Comparison of ENCODE assay signal across 1 worm cellular context in genomic region chrX:17135704-17136103, ce11.
TF ChIP-seq lines count a peak whose summit lies in the region.

No protein-coding gene starts in this region.

TF ChIP-seq in whole organism, L4 larva, 104 proteins besides CTCF, POLR2A, EP300 and RAD21 (continued from another document):
- TF ChIP-seq fos-1 (tag; optimal IDR thresholded peaks at IDR 0.05; lab: Kevin White, UChicago) (no peak), daf-16 (GFP tag; optimal IDR thresholded peaks at IDR 0.05; lab: Kevin White, UChicago) (no peak), daf-16 (tag; optimal IDR thresholded peaks at IDR 0.05; lab: Kevin White, UChicago) (peak; percentile 73), tag-97 (GFP tag; IDR thresholded peaks at IDR 0.05; lab: Robert Waterston, UW) (no peak), ceh-82 (tag; optimal IDR thresholded peaks at IDR 0.05; lab: Kevin White, UChicago) (no peak), attf-4 (tag; optimal IDR thresholded peaks at IDR 0.05; lab: Kevin White, UChicago) (no peak), arid-1 (GFP tag; conservative IDR thresholded peaks at IDR 0.05; lab: Robert Waterston, UW) (no peak), nhr-41 (GFP tag; IDR thresholded peaks at IDR 0.05; lab: Robert Waterston, UW) (no peak), zfp-2 (tag; optimal IDR thresholded peaks at IDR 0.05; lab: Kevin White, UChicago) (no peak), nhr-42 (GFP tag; IDR thresholded peaks at IDR 0.05; lab: Robert Waterston, UW) (no peak), dpl-1 (GFP tag; optimal IDR thresholded peaks at IDR 0.05; lab: Kevin White, UChicago) (no peak), ceh-20 (GFP tag; IDR thresholded peaks at IDR 0.05; lab: Robert Waterston, UW) (no peak), rbr-2 (tag; optimal IDR thresholded peaks at IDR 0.05; lab: Kevin White, UChicago) (no peak), lsy-2 (tag; optimal IDR thresholded peaks at IDR 0.05; lab: Kevin White, UChicago) (peak in 1 of 2 experiments; percentile 47), gei-8 (GFP tag; optimal IDR thresholded peaks at IDR 0.05; lab: Kevin White, UChicago) (no peak), pha-4 (GFP tag; IDR thresholded peaks at IDR 0.05; lab: Robert Waterston, UW) (no peak), pha-4 (tag; optimal IDR thresholded peaks at IDR 0.05; lab: Kevin White, UChicago) (no peak), unc-130 (GFP tag; optimal IDR thresholded peaks at IDR 0.05; lab: Kevin White, UChicago) (no peak), lin-1 (GFP tag; IDR thresholded peaks at IDR 0.05; lab: Robert Waterston, UW) (0 out of 2 replicates have a peak, but pooled peaks have one; percentile 10), nhr-6 (tag; optimal IDR thresholded peaks at IDR 0.05; lab: Kevin White, UChicago) (no peak), zip-2 (tag; optimal IDR thresholded peaks at IDR 0.05; lab: Kevin White, UChicago) (no peak), egl-43 (GFP tag; IDR thresholded peaks at IDR 0.05; lab: Robert Waterston, UW) (no peak), nhr-77 (tag; optimal IDR thresholded peaks at IDR 0.05; lab: Kevin White, UChicago) (peak; percentile 56), sdz-12 (GFP tag; optimal IDR thresholded peaks at IDR 0.05; lab: Kevin White, UChicago) (no peak), nhr-25 (tag; optimal IDR thresholded peaks at IDR 0.05; lab: Kevin White, UChicago; ENCODE audit: borderline replicate concordance, insufficient read depth) (no peak), nhr-48 (tag; optimal IDR thresholded peaks at IDR 0.05; lab: Kevin White, UChicago) (no peak), snpc-1.2 (GFP tag; IDR thresholded peaks at IDR 0.05; lab: Robert Waterston, UW) (no peak), daf-12 (tag; optimal IDR thresholded peaks at IDR 0.05; lab: Kevin White, UChicago) (no peak), madf-9 (GFP tag; conservative IDR thresholded peaks at IDR 0.05; lab: Robert Waterston, UW) (no peak), mxl-2 (GFP tag; conservative IDR thresholded peaks at IDR 0.05; lab: Robert Waterston, UW) (no peak), ctbp-1 (GFP tag; IDR thresholded peaks at IDR 0.05; lab: Robert Waterston, UW) (no peak), duxl-1 (tag; optimal IDR thresholded peaks at IDR 0.05; lab: Kevin White, UChicago; ENCODE audit: poor library complexity) (no peak), R02D3.7 (tag; optimal IDR thresholded peaks at IDR 0.05; lab: Kevin White, UChicago) (no peak), dmd-9 (GFP tag; IDR thresholded peaks at IDR 0.05; lab: Robert Waterston, UW) (no peak), mdt-29 (GFP tag; IDR thresholded peaks at IDR 0.05; lab: Robert Waterston, UW) (no peak), T26A8.4 (GFP tag; IDR thresholded peaks at IDR 0.05; lab: Robert Waterston, UW) (no peak), hmg-1.1 (GFP tag; IDR thresholded peaks at IDR 0.05; lab: Robert Waterston, UW) (no peak), nhr-10 (tag; optimal IDR thresholded peaks at IDR 0.05; lab: Kevin White, UChicago) (no peak), ceh-32 (tag; optimal IDR thresholded peaks at IDR 0.05; lab: Kevin White, UChicago; ENCODE audit: poor library complexity) (no peak), F10B5.3 (tag; optimal IDR thresholded peaks at IDR 0.05; lab: Kevin White, UChicago) (no peak), dve-1 (tag; optimal IDR thresholded peaks at IDR 0.05; lab: Kevin White, UChicago; ENCODE audit: insufficient read depth) (peak; percentile 85), F26F4.8 (GFP tag; conservative IDR thresholded peaks at IDR 0.05; lab: Robert Waterston, UW) (no peak), lin-29 (GFP tag; IDR thresholded peaks at IDR 0.05; lab: Robert Waterston, UW) (no peak), spr-3 (GFP tag; optimal IDR thresholded peaks at IDR 0.05; lab: Kevin White, UChicago) (no peak), nhr-111 (GFP tag; optimal IDR thresholded peaks at IDR 0.05; lab: Kevin White, UChicago) (no peak), lin-13 (GFP tag; optimal IDR thresholded peaks at IDR 0.05; lab: Kevin White, UChicago) (no peak), dmd-6 (GFP tag; IDR thresholded peaks at IDR 0.05; lab: Robert Waterston, UW) (peak; percentile 37; the same call in 1 of the 2 replicates), egl-27 (tag; optimal IDR thresholded peaks at IDR 0.05; lab: Kevin White, UChicago) (no peak), hlh-30 (tag; optimal IDR thresholded peaks at IDR 0.05; lab: Kevin White, UChicago; ENCODE audit: insufficient read depth) (peak; percentile 52), F49E8.2 (tag; optimal IDR thresholded peaks at IDR 0.05; lab: Kevin White, UChicago; ENCODE audit: borderline replicate concordance) (no peak), vab-7 (GFP tag; IDR thresholded peaks at IDR 0.05; lab: Robert Waterston, UW) (no peak), set-16 (GFP tag; IDR thresholded peaks at IDR 0.05; lab: Robert Waterston, UW) (no peak), Y105C5A.15 (GFP tag; IDR thresholded peaks at IDR 0.05; lab: Robert Waterston, UW) (no peak), aha-1 (tag; lab: Kevin White, UChicago) (peak; percentile 98), unc-62 (GFP tag; optimal IDR thresholded peaks at IDR 0.05 in 1 of 2; lab: Kevin White, UChicago) (peak in 1 of 2 experiments; percentile 75), unc-62 (tag; optimal IDR thresholded peaks at IDR 0.05; lab: Kevin White, UChicago) (no peak), T20F7.1 (GFP tag; optimal IDR thresholded peaks at IDR 0.05; lab: Kevin White, UChicago) (no peak), F37D6.2 (tag; optimal IDR thresholded peaks at IDR 0.05; lab: Kevin White, UChicago) (no peak), Y48G9A.11 (GFP tag; IDR thresholded peaks at IDR 0.05; lab: Robert Waterston, UW) (no peak), lim-7 (GFP tag; IDR thresholded peaks at IDR 0.05; lab: Robert Waterston, UW) (no peak), lin-39 (tag; optimal IDR thresholded peaks at IDR 0.05; lab: Kevin White, UChicago) (no peak), madf-5 (GFP tag; IDR thresholded peaks at IDR 0.05; lab: Robert Waterston, UW) (no peak), lin-15B (tag; optimal IDR thresholded peaks at IDR 0.05; lab: Kevin White, UChicago) (no peak), mxl-3 (GFP tag; optimal IDR thresholded peaks at IDR 0.05; lab: Kevin White, UChicago) (no peak), cey-2 (tag; optimal IDR thresholded peaks at IDR 0.05; lab: Kevin White, UChicago; ENCODE audit: borderline replicate concordance, insufficient read depth) (no peak)
